Fruit fly (Drosophila melanogaster): Measurements from ENCODE around the gene Cep164.
A peak's percentile ranks its signal among the peaks of the same experiment; 100 is the strongest.

The Cep164 gene

dm6 chrX:15991618-15992526, 9.1 kb upstream of the Cep164 start, which contains the start of the genes CG46312, eIF5 and exd (continued):
- TF ChIP-seq Hr4 (GFP tag; optimal IDR thresholded peaks at IDR 0.05) (no peak), CG10631 (GFP tag; optimal IDR thresholded peaks at IDR 0.05) (peak; percentile 17), fd59A (GFP tag; optimal IDR thresholded peaks at IDR 0.05) (no peak), Hr39 (GFP tag; optimal IDR thresholded peaks at IDR 0.05) (no peak), CG11902 (GFP tag; optimal IDR thresholded peaks at IDR 0.05) (no peak), achi (GFP tag; optimal IDR thresholded peaks at IDR 0.05) (peak; percentile 1), net (GFP tag; optimal IDR thresholded peaks at IDR 0.05) (no peak), fkh (GFP tag; optimal IDR thresholded peaks at IDR 0.05) (no peak), CG9139 (GFP tag; optimal IDR thresholded peaks at IDR 0.05) (no peak)

- TF ChIP-seq topi (GFP tag; optimal IDR thresholded peaks at IDR 0.05), result no peak
- no peak for TF ChIP-seq Lpt (GFP tag; optimal IDR thresholded peaks at IDR 0.05)
- no peak for TF ChIP-seq CG7368 (GFP tag; optimal IDR thresholded peaks at IDR 0.05)
- no peak for TF ChIP-seq vri (GFP tag; optimal IDR thresholded peaks at IDR 0.05)
- no peak for TF ChIP-seq Sox102F (GFP tag; optimal IDR thresholded peaks at IDR 0.05)
Measured at dm6 chrX:15989631-15990030, 6.9 kb upstream of the Cep164 start.

dm6 chrX:15986654-15987053, 3.9 kb upstream of the Cep164 start, which contains the start of gene ND-20:
Gene ND-20, minus strand, starts transcription at chrX:15986808.
- TF ChIP-seq Hr39 (GFP tag; optimal IDR thresholded peaks at IDR 0.05) (peak; percentile 39), Ets21C (GFP tag; optimal IDR thresholded peaks at IDR 0.05) (peak; percentile 8), cyc (GFP tag; optimal IDR thresholded peaks at IDR 0.05) (peak; percentile 11), Gug (GFP tag; IDR thresholded peaks at IDR 0.05) (no peak), eg (GFP tag; IDR thresholded peaks at IDR 0.05) (no peak), Eip78C (GFP tag) (peak; percentile 24), CG31627 (GFP tag; optimal IDR thresholded peaks at IDR 0.05) (peak; percentile 10), Eip75B (GFP tag; optimal IDR thresholded peaks at IDR 0.05) (no peak), svp (GFP tag) (peak; percentile 83), CG3032 (tag; optimal IDR thresholded peaks at IDR 0.05) (peak; percentile 36), Eip93F (GFP tag; optimal IDR thresholded peaks at IDR 0.05) (no peak), lz (GFP tag; optimal IDR thresholded peaks at IDR 0.05) (peak; percentile 11), esn (GFP tag; optimal IDR thresholded peaks at IDR 0.05) (peak; percentile 2), CG4318 (GFP tag; optimal IDR thresholded peaks at IDR 0.05) (no peak)

dm6 chrX:15983501-15983900, 757 bp upstream of the Cep164 start, which contains the start of gene Slc25A46a:
Gene Slc25A46a, plus strand, starts transcription at chrX:15983772.
- no peak for TF ChIP-seq CG11902 (GFP tag; optimal IDR thresholded peaks at IDR 0.05)
- TF ChIP-seq svp (GFP tag), result peak; percentile 66
- TF ChIP-seq fd85E (GFP tag; optimal IDR thresholded peaks at IDR 0.05), result no peak
- TF ChIP-seq Eip78C (GFP tag), result peak; percentile 46
- no peak for TF ChIP-seq CG4318 (GFP tag; optimal IDR thresholded peaks at IDR 0.05)
- peak; percentile 7 for TF ChIP-seq cyc (GFP tag; optimal IDR thresholded peaks at IDR 0.05)
- peak; percentile 17 for TF ChIP-seq esn (GFP tag; optimal IDR thresholded peaks at IDR 0.05)
- TF ChIP-seq Eip75B (GFP tag; optimal IDR thresholded peaks at IDR 0.05), result no peak
- TF ChIP-seq CG10631 (GFP tag; optimal IDR thresholded peaks at IDR 0.05), result peak; percentile 17
- TF ChIP-seq CG8319 (GFP tag; optimal IDR thresholded peaks at IDR 0.05), result no peak
- no peak for TF ChIP-seq CG31627 (GFP tag; optimal IDR thresholded peaks at IDR 0.05)
- peak; percentile 7 for TF ChIP-seq CG3032 (tag; optimal IDR thresholded peaks at IDR 0.05)
- no peak for TF ChIP-seq CG6276 (GFP tag; optimal IDR thresholded peaks at IDR 0.05)
- no peak for TF ChIP-seq CG7368 (GFP tag; optimal IDR thresholded peaks at IDR 0.05)

- TF ChIP-seq Eip93F (GFP tag; optimal IDR thresholded peaks at IDR 0.05) (no peak), CG10631 (GFP tag; optimal IDR thresholded peaks at IDR 0.05) (no peak), CG6163 (GFP tag; IDR thresholded peaks at IDR 0.05) (no peak), salr (GFP tag; optimal IDR thresholded peaks at IDR 0.05) (no peak), CG10669 (GFP tag; optimal IDR thresholded peaks at IDR 0.05) (no peak), net (GFP tag; optimal IDR thresholded peaks at IDR 0.05) (no peak), Eip78C (GFP tag) (no peak), svp (GFP tag) (no peak), CG11902 (GFP tag; optimal IDR thresholded peaks at IDR 0.05) (no peak), CG3032 (tag; optimal IDR thresholded peaks at IDR 0.05) (no peak), CG9139 (GFP tag; optimal IDR thresholded peaks at IDR 0.05) (no peak), CG8119 (GFP tag; IDR thresholded peaks at IDR 0.05) (no peak), pdm3 (GFP tag; optimal IDR thresholded peaks at IDR 0.05) (no peak), cyc (GFP tag; optimal IDR thresholded peaks at IDR 0.05) (no peak), fd59A (GFP tag; optimal IDR thresholded peaks at IDR 0.05) (no peak), CG16779 (tag; optimal IDR thresholded peaks at IDR 0.05) (no peak), acj6 (GFP tag; optimal IDR thresholded peaks at IDR 0.05) (no peak), dsx (GFP tag; optimal IDR thresholded peaks at IDR 0.05; ENCODE audit: poor library complexity, severe bottlenecking) (no peak)
Measured at dm6 chrX:15976568-15976967, 6.2 kb downstream of the Cep164 start, which contains the start of gene CG42766. Gene CG42766, plus strand, starts transcription at chrX:15976868.

Data from whole organism, prepupa.